Fruit fly (Drosophila melanogaster) whole organism, embryonic: ENCODE measurements around the gene CG12783.
A peak's percentile ranks its signal among the peaks of the same experiment; 100 is the strongest.

ENCODE experiments used
- Atf-2 ChIP-seq: fragments of 200-800 bp; sonication (Bioruptor generic); optimal IDR thresholded peaks from 2 replicates; lab custom pipeline; 2016; ENCODE audit warnings: missing biosample characterization, missing genetic modification characterization
- BEAF-32 ChIP-seq: fragments of 200-800 bp; sonication (Bioruptor generic); optimal IDR thresholded peaks from 3 replicates; lab custom pipeline; 2017; ENCODE audit warnings: missing biosample characterization, missing genetic modification characterization, mild to moderate bottlenecking, moderate library complexity, missing genetic modification reagents
- Bdp1 ChIP-seq: fragments of 200-800 bp; sonication (Bioruptor generic); optimal IDR thresholded peaks from 3 replicates; lab custom pipeline; 2016; ENCODE audit warnings: missing biosample characterization, missing genetic modification characterization
- Bteb2 ChIP-seq: fragments of 200-800 bp; sonication (Bioruptor generic); optimal IDR thresholded peaks from 2 replicates; lab custom pipeline; 2016; ENCODE audit warnings: missing biosample characterization, missing genetic modification characterization
- CG10979 ChIP-seq: fragments of 200-800 bp; sonication (Bioruptor generic); optimal IDR thresholded peaks from 2 replicates; lab custom pipeline; 2018; ENCODE audit warnings: missing biosample characterization, mild to moderate bottlenecking, missing genetic modification characterization, moderate library complexity
- CG11398 ChIP-seq: fragments of 200-800 bp; sonication (Bioruptor generic); optimal IDR thresholded peaks from 2 replicates; lab custom pipeline; 2016; ENCODE audit warnings: missing biosample characterization, missing genetic modification characterization
- CG11723 ChIP-seq: fragments of 200-800 bp; sonication (Bioruptor generic); optimal IDR thresholded peaks from 2 replicates; lab custom pipeline; 2017; ENCODE audit warnings: missing biosample characterization, mild to moderate bottlenecking, missing genetic modification characterization
- CG14050 ChIP-seq: fragments of 200-800 bp; sonication (Bioruptor generic); IDR thresholded peaks from 3 replicates; pipeline ENCODE4 v1.3.6; 2022; ENCODE audit warnings: missing biosample characterization, missing genetic modification characterization
- CG1529 ChIP-seq: fragments of 200-800 bp; sonication (Bioruptor generic); optimal IDR thresholded peaks from 3 replicates; lab custom pipeline; 2018; ENCODE audit warnings: missing biosample characterization, missing genetic modification characterization
- CG18476 ChIP-seq: fragments of 200-800 bp; sonication (Bioruptor generic); optimal IDR thresholded peaks from 2 replicates; lab custom pipeline; 2016; ENCODE audit warnings: missing biosample characterization, mild to moderate bottlenecking, missing genetic modification characterization
- CG30431 ChIP-seq: fragments of 200-800 bp; sonication (Bioruptor generic); optimal IDR thresholded peaks from 2 replicates; lab custom pipeline; 2017; ENCODE audit warnings: missing biosample characterization, missing genetic modification characterization
- CG4328 ChIP-seq: fragments of 200-800 bp; sonication (Bioruptor generic); optimal IDR thresholded peaks from 3 replicates; lab custom pipeline; 2017; ENCODE audit warnings: missing biosample characterization, missing genetic modification reagents, missing genetic modification characterization
- CG7556 ChIP-seq: fragments of 200-800 bp; sonication (Bioruptor generic); optimal IDR thresholded peaks from 2 replicates; lab custom pipeline; 2017; ENCODE audit warnings: missing biosample characterization, mild to moderate bottlenecking, missing genetic modification characterization
- D ChIP-seq, 2 experiments: fragments of 200-800 bp in 1 of 2; fragments of >200 bp in 1 of 2; sonication (Bioruptor generic) in 1 of 2; optimal IDR thresholded peaks; 2 replicates in 1 of 2; 3 replicates in 1 of 2; lab custom pipeline; 2017; ENCODE audit warnings: mild to moderate bottlenecking in 1 of 2, missing biosample characterization in 1 of 2, missing genetic modification characterization in 1 of 2, missing genetic modification reagents in 1 of 2
- Dad ChIP-seq: fragments of 200-800 bp; sonication (Bioruptor generic); optimal IDR thresholded peaks from 3 replicates; lab custom pipeline; 2016; ENCODE audit warnings: missing biosample characterization, missing genetic modification characterization
- Doc3 ChIP-seq: fragments of 200-800 bp; sonication (Bioruptor generic); IDR thresholded peaks from 3 replicates; pipeline ENCODE4 v1.3.6; 2022; ENCODE audit warnings: missing biosample characterization, missing genetic modification characterization; ENCODE audit not compliant: partially characterized antibody
- Ets97D ChIP-seq: fragments of 200-800 bp; sonication (Bioruptor generic); optimal IDR thresholded peaks from 3 replicates; lab custom pipeline; 2016; ENCODE audit warnings: missing biosample characterization, missing genetic modification characterization
- Hsf ChIP-seq: fragments of 200-800 bp; sonication (Bioruptor generic); optimal IDR thresholded peaks from 3 replicates; lab custom pipeline; 2016; ENCODE audit warnings: missing biosample characterization, missing genetic modification characterization
- Jarid2 ChIP-seq: fragments of 200-800 bp; sonication (Bioruptor generic); optimal IDR thresholded peaks from 3 replicates; lab custom pipeline; 2017; ENCODE audit warnings: mild to moderate bottlenecking, missing biosample characterization, missing genetic modification reagents, missing genetic modification characterization
- NC2α ChIP-seq: fragments of 200-800 bp; sonication (Bioruptor generic); optimal IDR thresholded peaks from 2 replicates; lab custom pipeline; 2016; ENCODE audit warnings: missing biosample characterization, missing genetic modification characterization
- Nf-YB ChIP-seq: fragments of 200-800 bp; sonication (Bioruptor generic); optimal IDR thresholded peaks from 3 replicates; lab custom pipeline; 2019; ENCODE audit warnings: missing biosample characterization, mild to moderate bottlenecking, missing genetic modification characterization, moderate library complexity
- Nf-YC ChIP-seq: fragments of 200-800 bp; optimal IDR thresholded peaks from 3 replicates; lab custom pipeline; 2019; ENCODE audit warnings: missing biosample characterization, mild to moderate bottlenecking, missing genetic modification characterization, moderate library complexity
- Ravus ChIP-seq: fragments of 200-800 bp; sonication (Bioruptor generic); IDR thresholded peaks from 2 replicates; pipeline ENCODE4 v1.3.6; 2022; ENCODE audit warnings: missing biosample characterization, missing genetic modification characterization
- Xbp1 ChIP-seq: fragments of 200-800 bp; sonication (Bioruptor generic); optimal IDR thresholded peaks from 3 replicates; lab custom pipeline; 2016; ENCODE audit warnings: missing biosample characterization, mild to moderate bottlenecking, missing genetic modification characterization
- amos ChIP-seq: fragments of 200-800 bp; sonication (Bioruptor generic); IDR thresholded peaks from 2 replicates; pipeline ENCODE4 v1.3.6; 2022; ENCODE audit warnings: missing biosample characterization, missing genetic modification characterization; ENCODE audit not compliant: partially characterized antibody
- ase ChIP-seq: fragments of 200-800 bp; sonication (Bioruptor generic); IDR thresholded peaks from 3 replicates; pipeline ENCODE4 v1.3.6; 2022; ENCODE audit warnings: missing biosample characterization, missing genetic modification characterization
- cas ChIP-seq: fragments of 200-800 bp; sonication (Bioruptor generic); IDR thresholded peaks from 2 replicates; pipeline ENCODE4 v1.3.6; 2022; ENCODE audit warnings: missing biosample characterization, missing genetic modification characterization
- chif ChIP-seq, 2 experiments: fragments of 200-800 bp; sonication (Bioruptor generic); optimal IDR thresholded peaks; 3 replicates each; lab custom pipeline; 2016; ENCODE audit warnings: missing biosample characterization in 2 of 2, missing genetic modification characterization in 2 of 2
- crol ChIP-seq: fragments of 200-800 bp; sonication (Bioruptor generic); IDR thresholded peaks from 2 replicates; pipeline ENCODE4 v1.3.6; 2022; ENCODE audit warnings: missing biosample characterization, missing genetic modification characterization
- dm ChIP-seq: fragments of 200-800 bp; sonication (Bioruptor generic); optimal IDR thresholded peaks from 3 replicates; lab custom pipeline; 2016; ENCODE audit warnings: missing biosample characterization, missing genetic modification characterization
- fd3F ChIP-seq: fragments of 200-800 bp; sonication (Bioruptor generic); optimal IDR thresholded peaks from 2 replicates; lab custom pipeline; 2018; ENCODE audit warnings: missing biosample characterization, mild to moderate bottlenecking, missing genetic modification characterization, moderate library complexity
- gsb-n ChIP-seq: fragments of 200-800 bp; sonication (Bioruptor generic); optimal IDR thresholded peaks from 3 replicates; lab custom pipeline; 2018; ENCODE audit warnings: missing biosample characterization, mild to moderate bottlenecking, missing genetic modification characterization
- mam ChIP-seq: fragments of 200-800 bp; sonication (Bioruptor generic); optimal IDR thresholded peaks from 3 replicates; lab custom pipeline; 2016; ENCODE audit warnings: missing biosample characterization, missing genetic modification characterization
- pita ChIP-seq: fragments of 200-800 bp; sonication (Bioruptor generic); optimal IDR thresholded peaks from 2 replicates; lab custom pipeline; 2017; ENCODE audit warnings: missing biosample characterization, mild to moderate bottlenecking, missing genetic modification characterization
- prd ChIP-seq, 3 experiments: fragments of >200 bp in 2 of 3; fragments of 200-800 bp in 1 of 3; sonication (Bioruptor generic) in 1 of 3; optimal IDR thresholded peaks in 2 of 3; IDR thresholded peaks in 1 of 3; 2 replicates in 2 of 3; 3 replicates in 1 of 3; pipeline versions ENCODE4 v1.3.6 to Lab custom; 2017 to 2022; ENCODE audit warnings: missing biosample characterization in 1 of 3, missing genetic modification characterization in 1 of 3
- scrt ChIP-seq: fragments of 200-800 bp; sonication (Bioruptor generic); optimal IDR thresholded peaks from 2 replicates; lab custom pipeline; 2018; ENCODE audit warnings: missing biosample characterization, mild to moderate bottlenecking, missing genetic modification characterization, moderate library complexity
- sens ChIP-seq: fragments of 200-800 bp; sonication (Bioruptor generic); peaks from one replicate; lab custom pipeline; 2016; ENCODE audit warnings: missing biosample characterization, missing genetic modification characterization
- slp2 ChIP-seq: fragments of 200-800 bp; sonication (Bioruptor generic); optimal IDR thresholded peaks from 2 replicates; lab custom pipeline; 2016; ENCODE audit warnings: missing biosample characterization, missing genetic modification characterization
- sug ChIP-seq: fragments of 200-800 bp; optimal IDR thresholded peaks from 2 replicates; lab custom pipeline; 2019; ENCODE audit warnings: missing biosample characterization, mild to moderate bottlenecking, missing genetic modification characterization, moderate library complexity
- tgo ChIP-seq: fragments of 200-800 bp; sonication (Bioruptor generic); IDR thresholded peaks from 3 replicates; pipeline ENCODE4 v1.3.6; 2022; ENCODE audit warnings: missing biosample characterization, missing genetic modification characterization
- unc-4 ChIP-seq: fragments of 200-800 bp; sonication (Bioruptor generic); IDR thresholded peaks from 2 replicates; pipeline ENCODE4 v1.3.6; 2022; ENCODE audit warnings: missing biosample characterization, missing genetic modification characterization; ENCODE audit not compliant: partially characterized antibody
- wek ChIP-seq: fragments of 200-800 bp; sonication (Bioruptor generic); optimal IDR thresholded peaks from 3 replicates; lab custom pipeline; 2018; ENCODE audit warnings: missing biosample characterization, mild to moderate bottlenecking, missing genetic modification characterization, moderate library complexity
- wor ChIP-seq: fragments of 200-800 bp; sonication (Bioruptor generic); IDR thresholded peaks from 2 replicates; pipeline ENCODE4 v1.3.6; 2022; ENCODE audit warnings: missing biosample characterization, missing genetic modification characterization

CG12783 gene

DNA sequence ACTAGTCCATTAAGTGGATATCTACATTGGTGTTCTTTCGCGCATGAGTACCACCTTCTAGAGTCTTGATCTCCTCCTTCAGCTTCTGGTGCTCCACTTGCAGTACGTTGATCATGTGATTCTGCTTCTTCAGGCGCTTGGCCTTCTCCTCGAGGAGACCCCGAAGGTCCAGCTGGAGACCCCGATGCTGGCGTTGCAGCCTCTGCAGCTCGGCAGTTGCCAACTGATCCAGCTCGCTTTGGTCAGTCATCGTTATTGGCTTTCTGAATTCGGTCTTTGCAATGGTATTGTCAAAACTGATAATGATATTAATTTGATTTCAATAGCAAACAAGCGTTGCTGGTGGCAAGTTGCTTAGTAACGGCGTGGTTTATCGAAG, 11.2 kb upstream of the CG12783 start, which contains the start of gene Ccdc114:
Gene Ccdc114, minus strand, starts transcription at position 347 of the 379 bp plus-strand sequence.
- TF ChIP-seq Atf-2 (GFP tag; lab: Kevin White, UChicago) (no peak), Bdp1 (GFP tag; lab: Kevin White, UChicago) (no peak), CG7556 (GFP tag; lab: Kevin White, UChicago) (no peak), Dad (GFP tag; lab: Kevin White, UChicago) (no peak), unc-4 (no peak), Bteb2 (GFP tag; lab: Kevin White, UChicago) (no peak), Jarid2 (GFP tag; lab: Kevin White, UChicago) (no peak), CG18476 (no peak), D (optimal IDR thresholded peaks at IDR 0.05; lab: Kevin White, UChicago) (peak; percentile 2), D (GFP tag; optimal IDR thresholded peaks at IDR 0.05; lab: Kevin White, UChicago) (no peak), chif (GFP tag; optimal IDR thresholded peaks at IDR 0.05; lab: Kevin White, UChicago) (no peak), Ravus (no peak), amos (GFP tag; lab: Robert Waterston, UW) (no peak), CG11398 (GFP tag; lab: Kevin White, UChicago) (no peak), CG10979 (no peak), CG11723 (GFP tag; lab: Kevin White, UChicago) (no peak), sens (GFP tag; lab: Kevin White, UChicago) (peak; percentile 54), Hsf (GFP tag; lab: Kevin White, UChicago) (no peak)

DNA sequence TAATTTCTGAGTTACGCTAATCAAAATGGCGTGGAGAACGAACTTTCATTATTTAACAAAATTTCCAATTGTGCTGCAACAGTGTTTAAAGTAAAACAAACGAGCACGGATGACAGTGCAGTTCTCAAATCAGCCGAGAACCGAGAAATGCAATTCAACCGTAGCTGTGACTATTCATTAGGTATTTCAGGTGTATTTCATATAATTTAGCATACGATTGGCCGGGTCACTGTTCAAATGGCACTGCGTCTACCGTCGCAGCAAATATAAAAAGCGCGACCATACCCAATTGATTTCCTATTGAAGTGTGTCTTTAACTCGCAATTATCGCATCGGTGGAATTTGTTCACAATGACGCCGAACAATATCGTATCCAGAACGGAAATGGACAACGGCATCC, 7.3 kb upstream of the CG12783 start, which contains the start of gene CG14893:
Gene CG14893, plus strand, starts transcription at position 301 of the 400 bp plus-strand sequence.
- TF ChIP-seq CG30431 (GFP tag; lab: Kevin White, UChicago) (no peak), wek (GFP tag; lab: Kevin White, UChicago) (no peak), sug (no peak), Bteb2 (GFP tag; lab: Kevin White, UChicago) (no peak), NC2α (GFP tag; lab: Kevin White, UChicago) (no peak), scrt (no peak), ase (GFP tag; lab: Robert Waterston, UW) (no peak), fd3F (GFP tag; lab: Kevin White, UChicago) (no peak), slp2 (GFP tag; lab: Kevin White, UChicago) (no peak), wor (GFP tag; lab: Robert Waterston, UW) (no peak), Xbp1 (GFP tag; lab: Kevin White, UChicago) (no peak), Ets97D (GFP tag; lab: Kevin White, UChicago) (no peak), Nf-YC (tag; lab: Kevin White, UChicago) (no peak), unc-4 (no peak), cas (GFP tag; lab: Robert Waterston, UW) (no peak), pita (no peak), dm (GFP tag; lab: Kevin White, UChicago) (no peak), mam (no peak), gsb-n (tag; lab: Kevin White, UChicago) (no peak), prd (optimal IDR thresholded peaks at IDR 0.05; lab: Kevin White, UChicago) (no peak), prd (GFP tag; IDR thresholded peaks at IDR 0.05; lab: Robert Waterston, UW) (no peak)
- TF ChIP-seq, all 482 proteins: peak for 0

DNA sequence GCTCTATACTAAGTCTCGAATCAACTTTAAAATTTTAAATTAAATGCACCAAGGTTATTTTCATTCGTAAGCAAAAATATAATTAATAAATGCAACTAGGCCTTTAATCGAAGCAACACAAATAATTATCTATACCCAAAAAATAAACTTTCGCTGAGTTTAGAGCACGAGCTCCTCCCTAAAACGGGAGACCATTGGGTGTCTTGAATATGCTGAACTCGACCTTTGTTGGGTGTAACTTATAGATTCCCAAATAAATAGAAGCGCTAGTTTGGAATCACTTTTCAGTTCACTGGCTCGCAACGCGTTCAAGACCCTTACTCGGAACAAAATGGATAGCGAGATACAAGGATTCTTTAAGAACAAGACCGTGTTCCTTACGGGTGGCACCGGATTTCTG, 4.5 kb upstream of the CG12783 start, which contains the start of gene CG17560:
Gene CG17560, plus strand, starts transcription at position 301 of the 400 bp plus-strand sequence.
- TF ChIP-seq CG14050 (GFP tag; lab: Robert Waterston, UW): no peak
- 0 out of 3 replicates have a peak, but pooled peaks have one; percentile 23 for TF ChIP-seq Doc3 (GFP tag; lab: Robert Waterston, UW)
- TF ChIP-seq BEAF-32 (GFP tag; lab: Kevin White, UChicago): peak; percentile 3
- no peak for TF ChIP-seq CG1529
- TF ChIP-seq CG4328 (GFP tag; lab: Kevin White, UChicago): no peak
- TF ChIP-seq crol: no peak
- TF ChIP-seq tgo (GFP tag; lab: Robert Waterston, UW): no peak
- no peak for TF ChIP-seq Nf-YB
